Worm (Caenorhabditis elegans) whole organism, dauer: Measurements from ENCODE around the gene syd-9.

ENCODE experiments used
- unc-62 ChIP-seq: sonication (generic microtip); optimal IDR thresholded peaks from 2 replicates; lab custom pipeline; 2017; ENCODE audit warnings: missing biosample characterization, missing genetic modification reagents, missing genetic modification characterization

The syd-9 gene

DNA sequence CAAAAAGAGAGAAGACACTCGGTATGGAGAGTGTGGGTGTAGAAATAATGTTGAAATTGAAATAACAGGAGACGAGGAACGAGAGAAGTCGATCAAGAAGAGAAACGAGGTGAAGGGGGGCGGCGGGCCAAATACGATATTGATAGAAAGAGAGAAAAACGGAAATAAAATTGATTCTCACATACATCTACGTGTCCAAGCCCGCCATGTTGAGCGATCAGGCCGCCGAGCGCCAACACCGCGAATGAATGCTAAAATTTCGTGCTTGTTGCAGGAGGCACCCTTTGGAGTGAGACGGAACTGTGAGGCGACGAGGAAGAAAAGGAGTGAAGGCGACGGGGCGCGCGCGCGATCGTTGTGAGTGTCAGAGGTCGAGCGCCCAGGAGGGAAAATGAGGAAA lies 25.0 kb downstream of the syd-9 start, which contains the start of gene F46H5.7:
Gene F46H5.7, minus strand, starts transcription at position 106 of the 400 bp plus-strand sequence.
- no peak for TF ChIP-seq unc-62 (GFP tag; lab: Kevin White, UChicago)

ce11 chrX:7244756-7245155 lies 26.9 kb downstream of the syd-9 start:
- TF ChIP-seq unc-62 (GFP tag; lab: Kevin White, UChicago), result no peak

ce11 chrX:7254558-7254957 lies 36.7 kb downstream of the syd-9 start, which contains the start of gene F46H5.4:
Gene F46H5.4, minus strand, starts transcription at chrX:7254610.
- TF ChIP-seq unc-62 (GFP tag; lab: Kevin White, UChicago), result no peak

- TF ChIP-seq unc-62 (GFP tag; lab: Kevin White, UChicago), result no peak
Measured at ce11 chrX:7256891-7257290, 39.0 kb downstream of the syd-9 start, which contains the start of gene F46H5.5. Gene F46H5.5, minus strand, starts transcription at chrX:7256991.

ce11 chrX:7260327-7261019 lies 42.6 kb downstream of the syd-9 start, which contains the start of gene lact-1:
Gene lact-1, minus strand, starts transcription at chrX:7260377.
- TF ChIP-seq unc-62 (GFP tag; lab: Kevin White, UChicago), result no peak

ce11 chrX:7264591-7265306 lies 46.9 kb downstream of the syd-9 start:
- no peak for TF ChIP-seq unc-62 (GFP tag; lab: Kevin White, UChicago)

DNA sequence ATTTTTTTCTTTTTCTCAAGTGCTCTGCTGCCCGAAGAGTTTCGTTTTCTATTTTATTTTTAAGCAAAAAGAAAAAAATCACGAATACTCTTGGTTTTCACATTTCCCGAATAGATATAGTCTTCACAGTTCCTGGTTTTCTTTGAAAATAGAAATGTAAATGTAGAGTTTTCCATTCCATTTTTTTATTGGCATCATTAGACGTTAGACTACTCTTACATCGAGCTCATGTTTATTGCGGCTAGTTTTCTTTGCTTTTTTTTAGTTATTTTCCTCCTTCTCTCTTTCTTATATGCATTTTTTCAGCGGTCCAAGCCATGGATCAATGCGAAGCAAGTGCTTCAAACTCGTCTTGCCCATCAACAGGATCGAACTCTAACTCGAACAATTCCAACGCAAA lies 47.5 kb downstream of the syd-9 start, which contains the start of gene F46H5.2:
Gene F46H5.2, plus strand, starts transcription at position 301 of the 400 bp plus-strand sequence.
- no peak for TF ChIP-seq unc-62 (GFP tag; lab: Kevin White, UChicago)

- TF ChIP-seq unc-62 (GFP tag; lab: Kevin White, UChicago), result no peak
Measured at ce11 chrX:7268965-7269364, 51.1 kb downstream of the syd-9 start.

ce11 chrX:7269379-7269778 lies 51.5 kb downstream of the syd-9 start, which contains the start of gene grd-7:
Gene grd-7, minus strand, starts transcription at chrX:7269479.
- TF ChIP-seq unc-62 (GFP tag; lab: Kevin White, UChicago), result no peak

DNA sequence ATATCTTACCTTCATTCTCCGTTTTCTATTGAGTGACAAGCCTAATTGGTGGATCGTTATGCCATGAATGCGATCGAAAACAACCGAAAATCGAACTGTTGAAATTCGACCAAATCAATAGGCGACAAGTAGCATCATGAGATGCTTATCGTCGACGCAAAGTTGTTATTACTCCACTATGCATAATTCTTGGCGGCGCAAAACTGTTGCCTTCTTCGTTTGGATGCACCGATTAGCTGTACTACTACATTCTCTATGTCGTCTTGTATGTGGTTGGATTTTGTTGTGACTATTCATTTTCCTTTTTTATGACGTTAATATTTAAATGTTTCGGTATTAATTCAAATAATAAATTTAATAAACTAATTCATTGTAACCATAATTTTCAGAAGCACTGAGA lies 54.1 kb downstream of the syd-9 start, which contains the start of gene F46H5.11:
Gene F46H5.11, minus strand, starts transcription at position 101 of the 400 bp plus-strand sequence.
- TF ChIP-seq unc-62 (GFP tag; lab: Kevin White, UChicago), result no peak
